Worm (Caenorhabditis elegans): Measurements from ENCODE around the gene mboa-3.

DNA sequence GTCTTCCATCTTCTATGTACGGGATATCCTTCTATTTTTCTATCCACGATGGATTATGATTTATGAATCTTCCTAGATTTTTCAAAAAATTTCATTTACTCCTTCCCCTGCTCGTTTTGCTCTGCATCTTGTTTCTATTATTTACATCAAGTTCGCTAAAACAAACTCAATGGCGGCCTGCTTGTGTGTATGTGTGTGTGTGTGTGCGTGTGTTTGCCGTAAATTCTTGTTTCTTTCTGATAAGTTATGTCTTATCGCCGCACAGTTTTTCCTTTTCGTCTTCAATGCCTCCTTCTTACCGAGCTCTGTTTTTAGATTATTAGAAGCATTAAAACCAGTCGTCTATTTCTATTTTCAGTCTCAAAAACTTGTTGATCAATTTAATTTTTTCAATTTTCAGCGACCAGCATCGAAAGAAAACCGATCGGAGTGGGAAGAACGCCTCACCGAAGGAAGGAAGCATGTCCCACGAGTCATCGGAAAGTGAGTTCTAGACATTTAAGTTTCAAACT lies 43.3 kb downstream of the mboa-3 start, which contains the start of gene dlg-1:
- TF ChIP-seq flt-1 (GFP tag; IDR thresholded peaks at IDR 0.05) (no peak), med-1 (GFP tag; optimal IDR thresholded peaks at IDR 0.05; ENCODE audit: insufficient read depth) (no peak), T22C8.4 (GFP tag; IDR thresholded peaks at IDR 0.05) (no peak), tab-1 (GFP tag; IDR thresholded peaks at IDR 0.05) (no peak), cog-1 (tag; optimal IDR thresholded peaks at IDR 0.05) (no peak), ztf-23 (GFP tag; IDR thresholded peaks at IDR 0.05) (no peak), klf-2 (GFP tag; conservative IDR thresholded peaks at IDR 0.05) (no peak), ztf-29 (GFP tag; IDR thresholded peaks at IDR 0.05) (no peak)
